Worm (Caenorhabditis elegans) whole organism, young adult: ENCODE data around the gene sqst-2.

Experiments used
- B0035.1 ChIP-seq: sonication (generic microtip); optimal IDR thresholded peaks from 2 replicates; lab custom pipeline; 2016; ENCODE audit warnings: missing genetic modification characterization, mild to moderate bottlenecking, missing compliant biosample characterization, missing genotype, missing genetic modification reagents
- B0261.1 ChIP-seq: sonication (generic microtip); optimal IDR thresholded peaks from 2 replicates; lab custom pipeline; 2016; ENCODE audit warnings: mild to moderate bottlenecking, missing genetic modification characterization, moderate library complexity, missing compliant biosample characterization
- B0336.3 ChIP-seq: fragments of 200-800 bp; sonication (Bioruptor generic); IDR thresholded peaks from 2 replicates; pipeline ENCODE4 v1.3.6; 2022; ENCODE audit warnings: missing genetic modification characterization, missing compliant biosample characterization
- F22D6.2 ChIP-seq: sonication (generic microtip); optimal IDR thresholded peaks from 2 replicates; lab custom pipeline; 2016; ENCODE audit warnings: mild to moderate bottlenecking, missing genetic modification characterization, missing compliant biosample characterization
- F33H1.4 ChIP-seq: fragments of 200-800 bp; sonication (Bioruptor generic); IDR thresholded peaks from 2 replicates; pipeline ENCODE4 v1.3.6; 2022; ENCODE audit warnings: missing genetic modification reagents, missing genetic modification characterization, missing compliant biosample characterization
- F55B11.4 ChIP-seq: sonication (generic microtip); optimal IDR thresholded peaks from 2 replicates; lab custom pipeline; 2016; ENCODE audit warnings: missing compliant biosample characterization, missing genetic modification characterization, borderline replicate concordance; ENCODE audit not compliant: insufficient read depth
- K12H6.12 ChIP-seq: fragments of 200-800 bp; sonication (Bioruptor generic); optimal IDR thresholded peaks from 2 replicates; lab custom pipeline; 2018; ENCODE audit warnings: mild to moderate bottlenecking, missing genetic modification characterization, missing compliant biosample characterization
- Y79H2A.3 ChIP-seq: fragments of 200-800 bp; sonication (Bioruptor generic); conservative IDR thresholded peaks from 2 replicates; pipeline ENCODE4 v1.3.6; 2022; ENCODE audit warnings: missing genetic modification reagents, missing genetic modification characterization, missing compliant biosample characterization
- Y95B8A.8 ChIP-seq: fragments of 200-800 bp; sonication (Bioruptor generic); IDR thresholded peaks from 2 replicates; pipeline ENCODE4 v1.3.6; 2022; ENCODE audit warnings: missing genetic modification reagents, missing genetic modification characterization, missing compliant biosample characterization
- ama-1 ChIP-seq, 3 experiments: fragments of 150-350 bp in 1 of 3; sonication (generic microtip) in 2 of 3; optimal IDR thresholded peaks; 2 replicates each; lab custom pipeline; 2014 to 2018; ENCODE audit warnings: missing biosample characterization in 2 of 3, missing genetic modification characterization in 2 of 3, missing genetic modification reagents in 2 of 3
- aptf-2 ChIP-seq: fragments of 200-800 bp; sonication (Bioruptor generic); conservative IDR thresholded peaks from 2 replicates; pipeline ENCODE4 v1.3.6; 2022; ENCODE audit warnings: missing genetic modification reagents, missing genetic modification characterization, missing compliant biosample characterization
- aptf-3 ChIP-seq: fragments of 200-800 bp; sonication (Bioruptor generic); IDR thresholded peaks from 2 replicates; pipeline ENCODE4 v1.3.6; 2022; ENCODE audit warnings: missing genetic modification characterization, missing compliant biosample characterization
- atf-7 ChIP-seq: sonication (generic microtip); optimal IDR thresholded peaks from 2 replicates; lab custom pipeline; 2017; ENCODE audit warnings: mild to moderate bottlenecking, missing genetic modification characterization, missing compliant biosample characterization
- attf-5 ChIP-seq: fragments of 200-800 bp; sonication (Bioruptor generic); optimal IDR thresholded peaks from 2 replicates; lab custom pipeline; 2018; ENCODE audit warnings: mild to moderate bottlenecking, missing genetic modification characterization, missing compliant biosample characterization
- bed-1 ChIP-seq: fragments of 200-800 bp; sonication (Bioruptor generic); IDR thresholded peaks from 2 replicates; pipeline ENCODE4 v1.3.6; 2022; ENCODE audit warnings: missing genetic modification reagents, missing genetic modification characterization, missing compliant biosample characterization
- ceh-40 ChIP-seq: fragments of 200-800 bp; sonication (Bioruptor generic); IDR thresholded peaks from 2 replicates; pipeline ENCODE4 v1.3.6; 2022; ENCODE audit warnings: missing genetic modification characterization, missing compliant biosample characterization
- ceh-58 ChIP-seq: fragments of 200-800 bp; sonication (Bioruptor generic); IDR thresholded peaks from 2 replicates; pipeline ENCODE4 v1.3.6; 2022; ENCODE audit warnings: missing genetic modification characterization, missing compliant biosample characterization
- chd-7 ChIP-seq: sonication (generic microtip); optimal IDR thresholded peaks from 2 replicates; lab custom pipeline; 2016; ENCODE audit warnings: mild to moderate bottlenecking, missing genetic modification characterization, moderate library complexity, missing compliant biosample characterization
- die-1 ChIP-seq: sonication (generic microtip); optimal IDR thresholded peaks from 2 replicates; lab custom pipeline; 2016; ENCODE audit warnings: missing genotype, mild to moderate bottlenecking, missing genetic modification characterization, missing compliant biosample characterization
- dox-1 ChIP-seq: fragments of 200-800 bp; sonication (Bioruptor generic); IDR thresholded peaks from 2 replicates; pipeline ENCODE4 v1.3.6; 2022; ENCODE audit warnings: missing genetic modification reagents, missing genetic modification characterization, missing compliant biosample characterization
- efl-1 ChIP-seq: fragments of 150-350 bp; optimal IDR thresholded peaks from 2 replicates; lab custom pipeline; 2014; ENCODE audit warnings: missing biosample characterization, missing genetic modification reagents, missing genetic modification characterization
- egl-44 ChIP-seq: fragments of 200-800 bp; sonication (Bioruptor generic); IDR thresholded peaks from 2 replicates; pipeline ENCODE4 v1.3.6; 2022; ENCODE audit warnings: missing genetic modification reagents, missing genetic modification characterization, missing compliant biosample characterization
- ekl-4 ChIP-seq: fragments of 200-800 bp; sonication (Bioruptor generic); IDR thresholded peaks from 2 replicates; pipeline ENCODE4 v1.3.6; 2022; ENCODE audit warnings: missing genetic modification reagents, missing genetic modification characterization, missing compliant biosample characterization
- fkh-3 ChIP-seq: sonication (generic microtip); optimal IDR thresholded peaks from 2 replicates; lab custom pipeline; 2016; ENCODE audit warnings: mild to moderate bottlenecking, missing genetic modification characterization, missing compliant biosample characterization
- hrde-1 ChIP-seq: sonication (generic microtip); optimal IDR thresholded peaks from 2 replicates; lab custom pipeline; 2016; ENCODE audit warnings: missing genetic modification characterization, mild to moderate bottlenecking, missing compliant biosample characterization, moderate library complexity, missing genotype, missing genetic modification reagents, borderline replicate concordance
- let-526 ChIP-seq: fragments of 200-800 bp; sonication (Bioruptor generic); IDR thresholded peaks from 2 replicates; pipeline ENCODE4 v1.3.6; 2022; ENCODE audit warnings: missing genetic modification reagents, missing genetic modification characterization, missing compliant biosample characterization
- let-607 ChIP-seq, 2 experiments: fragments of 200-800 bp in 1 of 2; sonication (Bioruptor generic) in 1 of 2; sonication (generic microtip) in 1 of 2; optimal IDR thresholded peaks; 2 replicates each; lab custom pipeline; 2016 to 2018; ENCODE audit warnings: mild to moderate bottlenecking in 2 of 2, missing compliant biosample characterization in 2 of 2, missing genetic modification characterization in 2 of 2, moderate library complexity in 2 of 2, missing genotype in 1 of 2
- lin-26 ChIP-seq: fragments of 200-800 bp; sonication (Bioruptor generic); IDR thresholded peaks from 2 replicates; pipeline ENCODE4 v1.3.6; 2022; ENCODE audit warnings: missing genetic modification reagents, missing genetic modification characterization, missing compliant biosample characterization
- lin-40 ChIP-seq: sonication (generic microtip); optimal IDR thresholded peaks from 2 replicates; lab custom pipeline; 2016; ENCODE audit warnings: missing genetic modification characterization, mild to moderate bottlenecking, missing compliant biosample characterization, missing genotype, missing genetic modification reagents
- lin-54 ChIP-seq: fragments of 200-800 bp; sonication (Bioruptor generic); optimal IDR thresholded peaks from 2 replicates; lab custom pipeline; 2018; ENCODE audit warnings: mild to moderate bottlenecking, missing genetic modification characterization, missing compliant biosample characterization
- lir-1 ChIP-seq: fragments of 200-800 bp; sonication (Bioruptor generic); conservative IDR thresholded peaks from 2 replicates; pipeline ENCODE4 v1.3.6; 2022; ENCODE audit warnings: missing genetic modification reagents, missing genetic modification characterization, missing compliant biosample characterization
- madf-3 ChIP-seq: fragments of 200-800 bp; sonication (Bioruptor generic); IDR thresholded peaks from 2 replicates; pipeline ENCODE4 v1.3.6; 2022; ENCODE audit warnings: missing genetic modification reagents, missing genetic modification characterization, missing compliant biosample characterization
- mcd-1 ChIP-seq: fragments of 200-800 bp; sonication (Bioruptor generic); IDR thresholded peaks from 2 replicates; pipeline ENCODE4 v1.3.6; 2022; ENCODE audit warnings: missing genetic modification reagents, missing genetic modification characterization, missing compliant biosample characterization
- mes-4 ChIP-seq: sonication (generic microtip); optimal IDR thresholded peaks from 2 replicates; lab custom pipeline; 2016; ENCODE audit warnings: missing genotype, missing genetic modification characterization, missing compliant biosample characterization
- nfyb-1 ChIP-seq: fragments of 200-800 bp; sonication (Bioruptor generic); IDR thresholded peaks from 2 replicates; pipeline ENCODE4 v1.3.6; 2022; ENCODE audit warnings: missing genetic modification reagents, missing genetic modification characterization, missing compliant biosample characterization
- pbrm-1 ChIP-seq: fragments of 200-800 bp; sonication (Bioruptor generic); IDR thresholded peaks from 2 replicates; pipeline ENCODE4 v1.3.6; 2022; ENCODE audit warnings: missing genetic modification reagents, missing genetic modification characterization, missing compliant biosample characterization
- repo-1 ChIP-seq: sonication (generic microtip); optimal IDR thresholded peaks from 2 replicates; lab custom pipeline; 2017; ENCODE audit warnings: mild to moderate bottlenecking, missing genetic modification characterization, missing compliant biosample characterization
- rpc-1 ChIP-seq, 2 experiments: fragments of 150-350 bp in 1 of 2; sonication (generic microtip) in 1 of 2; optimal IDR thresholded peaks; 2 replicates each; lab custom pipeline; 2014 to 2018; ENCODE audit warnings: missing biosample characterization in 1 of 2, missing genetic modification characterization in 1 of 2, missing genetic modification reagents in 1 of 2, missing genotype in 1 of 2
- sdz-38 ChIP-seq: sonication (generic microtip); optimal IDR thresholded peaks from 2 replicates; lab custom pipeline; 2016; ENCODE audit warnings: missing genotype, missing genetic modification characterization, missing compliant biosample characterization
- snpc-1.3 ChIP-seq: sonication (generic microtip); optimal IDR thresholded peaks from 2 replicates; lab custom pipeline; 2017; ENCODE audit warnings: missing genetic modification characterization, mild to moderate bottlenecking, missing compliant biosample characterization, antibody characterized with exemption, moderate library complexity, missing genotype, missing genetic modification reagents; ENCODE audit not compliant: insufficient read depth
- snpc-3.4 ChIP-seq: sonication (generic microtip); optimal IDR thresholded peaks from 2 replicates; lab custom pipeline; 2017; ENCODE audit warnings: missing genetic modification characterization, mild to moderate bottlenecking, missing compliant biosample characterization, antibody characterized with exemption, moderate library complexity, missing genotype, missing genetic modification reagents
- unc-62 ChIP-seq: fragments of 150-350 bp; optimal IDR thresholded peaks from 2 replicates; lab custom pipeline; 2014; ENCODE audit warnings: missing biosample characterization, missing genetic modification reagents, missing genetic modification characterization
- ztf-18 ChIP-seq: sonication (generic microtip); optimal IDR thresholded peaks from 2 replicates; lab custom pipeline; 2016; ENCODE audit warnings: missing genotype, mild to moderate bottlenecking, missing genetic modification characterization, missing compliant biosample characterization
- ztf-22 ChIP-seq: fragments of 200-800 bp; sonication (Bioruptor generic); optimal IDR thresholded peaks from 2 replicates; lab custom pipeline; 2018; ENCODE audit warnings: mild to moderate bottlenecking, missing genetic modification characterization, moderate library complexity, missing compliant biosample characterization
- ztf-28 ChIP-seq: fragments of 200-800 bp; sonication (Bioruptor generic); IDR thresholded peaks from 2 replicates; pipeline ENCODE4 v1.3.6; 2022; ENCODE audit warnings: missing genetic modification reagents, missing genetic modification characterization, missing compliant biosample characterization
- ztf-3 ChIP-seq: fragments of 200-800 bp; sonication (Bioruptor generic); optimal IDR thresholded peaks from 2 replicates; lab custom pipeline; 2018; ENCODE audit warnings: mild to moderate bottlenecking, missing genetic modification characterization, missing compliant biosample characterization
- ztf-6 ChIP-seq: fragments of 200-800 bp; sonication (Bioruptor generic); IDR thresholded peaks from 2 replicates; pipeline ENCODE4 v1.3.6; 2022; ENCODE audit warnings: missing genetic modification reagents, missing genetic modification characterization, missing compliant biosample characterization

The sqst-2 gene

DNA sequence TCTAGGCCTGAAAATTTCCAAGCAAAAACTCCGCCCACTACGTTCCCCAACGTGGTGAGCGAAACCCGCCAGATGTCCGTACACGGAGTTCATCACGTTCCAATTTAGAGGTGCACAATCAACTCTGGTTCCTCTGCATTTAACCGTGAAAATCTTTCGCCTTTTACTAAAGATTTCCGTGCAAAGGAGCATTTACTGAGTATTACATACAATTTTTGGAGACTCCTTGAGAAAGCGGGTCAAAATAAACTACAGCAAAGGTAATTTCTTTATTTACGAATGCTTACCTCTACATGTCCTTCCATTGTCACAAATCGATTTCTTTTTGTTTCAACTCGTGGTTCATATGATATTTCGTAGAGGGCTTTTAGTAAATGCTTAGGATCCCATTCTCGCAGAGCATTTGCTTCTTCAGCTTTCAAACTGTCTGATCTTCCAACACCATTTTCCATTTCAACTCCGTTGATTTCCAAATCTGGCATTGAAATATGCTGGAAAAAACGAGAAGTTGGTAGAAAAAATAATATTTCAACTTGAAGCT, 12.1 kb downstream of the sqst-2 start, which contains the start of gene F42C5.9 (continued):
- TF ChIP-seq unc-62 (GFP tag; lab: Kevin White, UChicago), result no peak
- TF ChIP-seq ztf-22 (GFP tag; lab: Kevin White, UChicago), result no peak
- TF ChIP-seq dox-1 (GFP tag; lab: Robert Waterston, UW), result peak; percentile 79
- TF ChIP-seq F33H1.4 (GFP tag; lab: Robert Waterston, UW), result peak; percentile 80
- TF ChIP-seq hrde-1 (tag; lab: Kevin White, UChicago), result peak; percentile 80
- 0 out of 2 replicates have a peak, but pooled peaks have one; percentile 36 for TF ChIP-seq aptf-2 (GFP tag; lab: Robert Waterston, UW)
- TF ChIP-seq lin-54 (GFP tag; lab: Kevin White, UChicago), result peak; percentile 56
- 0 out of 2 replicates have a peak, but pooled peaks have one; percentile 30 for TF ChIP-seq ztf-28 (GFP tag; lab: Robert Waterston, UW)
- TF ChIP-seq B0336.3, result peak; percentile 58
- TF ChIP-seq F22D6.2, result no peak
- TF ChIP-seq ceh-40, result no peak
- no peak for TF ChIP-seq let-526
- no peak for TF ChIP-seq ztf-3 (GFP tag; lab: Kevin White, UChicago)
- TF ChIP-seq attf-5 (GFP tag; lab: Kevin White, UChicago), result no peak
- peak; percentile 8 for TF ChIP-seq repo-1 (tag; lab: Kevin White, UChicago)
- no peak for TF ChIP-seq lin-40 (tag; lab: Kevin White, UChicago)
- TF ChIP-seq ama-1 (optimal IDR thresholded peaks at IDR 0.05; lab: Kevin White, UChicago), result no peak
- no peak for TF ChIP-seq ama-1 (GFP tag; optimal IDR thresholded peaks at IDR 0.05; lab: Kevin White, UChicago)
- TF ChIP-seq aptf-3 (GFP tag; lab: Robert Waterston, UW), result no peak
- no peak for TF ChIP-seq B0035.1 (tag; lab: Kevin White, UChicago)
- no peak for TF ChIP-seq madf-3
- TF ChIP-seq Y95B8A.8 (GFP tag; lab: Robert Waterston, UW), result no peak
- TF ChIP-seq snpc-3.4 (tag; lab: Kevin White, UChicago), result peak; percentile 95
- no peak for TF ChIP-seq sdz-38
- TF ChIP-seq B0261.1 (tag; lab: Kevin White, UChicago), result no peak
- TF ChIP-seq bed-1, result no peak
- TF ChIP-seq lin-26 (GFP tag; lab: Robert Waterston, UW), result peak; percentile 41; the same call in 1 of the 2 replicates
- TF ChIP-seq ekl-4 (GFP tag; lab: Robert Waterston, UW), result peak; percentile 77
- no peak for TF ChIP-seq ceh-58 (GFP tag; lab: Robert Waterston, UW)
- TF ChIP-seq pbrm-1 (GFP tag; lab: Robert Waterston, UW), result peak; percentile 95
- TF ChIP-seq K12H6.12 (tag; lab: Kevin White, UChicago), result no peak
- no peak for TF ChIP-seq chd-7
- TF ChIP-seq die-1 (tag; lab: Kevin White, UChicago), result peak; percentile 17
- no peak for TF ChIP-seq mes-4
- peak; percentile 56 for TF ChIP-seq ztf-18 (tag; lab: Kevin White, UChicago)
- no peak for TF ChIP-seq ztf-6 (GFP tag; lab: Robert Waterston, UW)
- TF ChIP-seq efl-1 (GFP tag; lab: Kevin White, UChicago), result peak; percentile 35
- TF ChIP-seq F55B11.4, result no peak
- no peak for TF ChIP-seq let-607 (tag; optimal IDR thresholded peaks at IDR 0.05; lab: Kevin White, UChicago)
- no peak for TF ChIP-seq rpc-1 (optimal IDR thresholded peaks at IDR 0.05; lab: Kevin White, UChicago)
- peak; percentile 9 for TF ChIP-seq rpc-1 (tag; optimal IDR thresholded peaks at IDR 0.05; lab: Kevin White, UChicago)
- TF ChIP-seq atf-7, result no peak
- TF ChIP-seq mcd-1, result peak; percentile 48; the same call in 1 of the 2 replicates
- TF ChIP-seq nfyb-1 (GFP tag; lab: Robert Waterston, UW), result peak; percentile 66; the same call in 1 of the 2 replicates
- TF ChIP-seq fkh-3 (tag; lab: Kevin White, UChicago), result no peak
- TF ChIP-seq Y79H2A.3, result no peak
- TF ChIP-seq lir-1, result no peak
- peak; percentile 88 for TF ChIP-seq snpc-1.3
- no peak for TF ChIP-seq egl-44 (GFP tag; lab: Robert Waterston, UW)
